Fruit fly (Drosophila melanogaster): ENCODE data around the gene Syx18.

Syx18 gene

dm6 chr3R:24625517-24625925, at the start of gene Syx18, which contains the start of gene atl:
Syx18 (minus strand) TSS chr3R:24625562.
atl (plus strand) TSS chr3R:24625671.
- no peak for TF ChIP-seq Clk (GFP tag; optimal IDR thresholded peaks at IDR 0.05)
- TF ChIP-seq CG11617 (GFP tag; optimal IDR thresholded peaks at IDR 0.05): no peak
- peak; percentile 85 for TF ChIP-seq bab1 (GFP tag; optimal IDR thresholded peaks at IDR 0.05)
- TF ChIP-seq CG5204 (GFP tag; optimal IDR thresholded peaks at IDR 0.05): no peak
- TF ChIP-seq tj (GFP tag; optimal IDR thresholded peaks at IDR 0.05): no peak
- TF ChIP-seq CG7045 (GFP tag; optimal IDR thresholded peaks at IDR 0.05): no peak
- no peak for TF ChIP-seq kay (GFP tag; ENCODE audit: borderline replicate concordance)
- TF ChIP-seq cic (GFP tag; optimal IDR thresholded peaks at IDR 0.05): peak; percentile 38
- peak; percentile 56 for TF ChIP-seq CG14711 (tag; optimal IDR thresholded peaks at IDR 0.05)
- TF ChIP-seq Crg-1 (GFP tag; optimal IDR thresholded peaks at IDR 0.05): peak; percentile 36
- peak; percentile 67 for TF ChIP-seq CG1620 (GFP tag; optimal IDR thresholded peaks at IDR 0.05)
- no peak for TF ChIP-seq Hr96 (GFP tag; optimal IDR thresholded peaks at IDR 0.05)
- no peak for TF ChIP-seq CG12768 (GFP tag; optimal IDR thresholded peaks at IDR 0.05)
- peak; percentile 28 for TF ChIP-seq CG7101 (tag; optimal IDR thresholded peaks at IDR 0.05)
- TF ChIP-seq pad (GFP tag; optimal IDR thresholded peaks at IDR 0.05): peak; percentile 26
- no peak for TF ChIP-seq toe (GFP tag; optimal IDR thresholded peaks at IDR 0.05)
- peak; percentile 41 for TF ChIP-seq Mnt (GFP tag; optimal IDR thresholded peaks at IDR 0.05)
- TF ChIP-seq CG33017 (tag; optimal IDR thresholded peaks at IDR 0.05): no peak
- TF ChIP-seq ovo (GFP tag; optimal IDR thresholded peaks at IDR 0.05): no peak
- no peak for TF ChIP-seq cnc (optimal IDR thresholded peaks at IDR 0.05)

dm6 chr3R:24671662-24672061, 46.3 kb upstream of the Syx18 start:
- TF ChIP-seq Crg-1 (GFP tag; optimal IDR thresholded peaks at IDR 0.05): no peak
- TF ChIP-seq CG1620 (GFP tag; optimal IDR thresholded peaks at IDR 0.05): no peak
- TF ChIP-seq pad (GFP tag; optimal IDR thresholded peaks at IDR 0.05): no peak
- TF ChIP-seq kay (GFP tag; ENCODE audit: borderline replicate concordance): no peak
- TF ChIP-seq Hr96 (GFP tag; optimal IDR thresholded peaks at IDR 0.05): no peak
- TF ChIP-seq CG7101 (tag; optimal IDR thresholded peaks at IDR 0.05): no peak
- no peak for TF ChIP-seq CG5204 (GFP tag; optimal IDR thresholded peaks at IDR 0.05)
- TF ChIP-seq cic (GFP tag; optimal IDR thresholded peaks at IDR 0.05): no peak
- TF ChIP-seq bab1 (GFP tag; optimal IDR thresholded peaks at IDR 0.05): no peak
- no peak for TF ChIP-seq CG14711 (tag; optimal IDR thresholded peaks at IDR 0.05)
- no peak for TF ChIP-seq cnc (optimal IDR thresholded peaks at IDR 0.05)
- TF ChIP-seq CG33017 (tag; optimal IDR thresholded peaks at IDR 0.05): no peak
- no peak for TF ChIP-seq toe (GFP tag; optimal IDR thresholded peaks at IDR 0.05)
- no peak for TF ChIP-seq CG11617 (GFP tag; optimal IDR thresholded peaks at IDR 0.05)
- TF ChIP-seq CG12768 (GFP tag; optimal IDR thresholded peaks at IDR 0.05): no peak
- no peak for TF ChIP-seq Mnt (GFP tag; optimal IDR thresholded peaks at IDR 0.05)
- no peak for TF ChIP-seq Clk (GFP tag; optimal IDR thresholded peaks at IDR 0.05)

dm6 chr3R:24667538-24668207, 42.3 kb upstream of the Syx18 start:
- TF ChIP-seq Clk (GFP tag; optimal IDR thresholded peaks at IDR 0.05): no peak
- no peak for TF ChIP-seq toe (GFP tag; optimal IDR thresholded peaks at IDR 0.05)
- TF ChIP-seq Hr96 (GFP tag; optimal IDR thresholded peaks at IDR 0.05): no peak
- TF ChIP-seq CG14711 (tag; optimal IDR thresholded peaks at IDR 0.05): no peak
- TF ChIP-seq CG33017 (tag; optimal IDR thresholded peaks at IDR 0.05): no peak
- no peak for TF ChIP-seq tj (GFP tag; optimal IDR thresholded peaks at IDR 0.05)
- no peak for TF ChIP-seq pad (GFP tag; optimal IDR thresholded peaks at IDR 0.05)
- TF ChIP-seq CG5204 (GFP tag; optimal IDR thresholded peaks at IDR 0.05): no peak
- TF ChIP-seq CG7045 (GFP tag; optimal IDR thresholded peaks at IDR 0.05): no peak
- TF ChIP-seq cic (GFP tag; optimal IDR thresholded peaks at IDR 0.05): no peak
- no peak for TF ChIP-seq bab1 (GFP tag; optimal IDR thresholded peaks at IDR 0.05)
- no peak for TF ChIP-seq CG7101 (tag; optimal IDR thresholded peaks at IDR 0.05)
- TF ChIP-seq CG11617 (GFP tag; optimal IDR thresholded peaks at IDR 0.05): no peak
- TF ChIP-seq Crg-1 (GFP tag; optimal IDR thresholded peaks at IDR 0.05): no peak
- TF ChIP-seq kay (GFP tag; ENCODE audit: borderline replicate concordance): no peak
- TF ChIP-seq cnc (optimal IDR thresholded peaks at IDR 0.05): no peak
- TF ChIP-seq ovo (GFP tag; optimal IDR thresholded peaks at IDR 0.05): no peak
- no peak for TF ChIP-seq CG1620 (GFP tag; optimal IDR thresholded peaks at IDR 0.05)
- no peak for TF ChIP-seq Mnt (GFP tag; optimal IDR thresholded peaks at IDR 0.05)

- no peak for TF ChIP-seq cic (GFP tag; optimal IDR thresholded peaks at IDR 0.05)
- no peak for TF ChIP-seq Mnt (GFP tag; optimal IDR thresholded peaks at IDR 0.05)
- TF ChIP-seq pad (GFP tag; optimal IDR thresholded peaks at IDR 0.05): no peak
- TF ChIP-seq CG12768 (GFP tag; optimal IDR thresholded peaks at IDR 0.05): no peak
- no peak for TF ChIP-seq CG14711 (tag; optimal IDR thresholded peaks at IDR 0.05)
- TF ChIP-seq CG7101 (tag; optimal IDR thresholded peaks at IDR 0.05): no peak
- TF ChIP-seq tj (GFP tag; optimal IDR thresholded peaks at IDR 0.05): no peak
- no peak for TF ChIP-seq Clk (GFP tag; optimal IDR thresholded peaks at IDR 0.05)
- no peak for TF ChIP-seq toe (GFP tag; optimal IDR thresholded peaks at IDR 0.05)
- TF ChIP-seq Hr96 (GFP tag; optimal IDR thresholded peaks at IDR 0.05): no peak
- TF ChIP-seq CG7045 (GFP tag; optimal IDR thresholded peaks at IDR 0.05): no peak
- no peak for TF ChIP-seq Crg-1 (GFP tag; optimal IDR thresholded peaks at IDR 0.05)
- no peak for TF ChIP-seq kay (GFP tag; ENCODE audit: borderline replicate concordance)
- TF ChIP-seq ovo (GFP tag; optimal IDR thresholded peaks at IDR 0.05): no peak
- no peak for TF ChIP-seq cnc (optimal IDR thresholded peaks at IDR 0.05)
- TF ChIP-seq CG11617 (GFP tag; optimal IDR thresholded peaks at IDR 0.05): no peak
Observed at dm6 chr3R:24663044-24663443, 37.7 kb upstream of the Syx18 start.

- no peak for TF ChIP-seq Hr96 (GFP tag; optimal IDR thresholded peaks at IDR 0.05)
Observed at dm6 chr3R:24662412-24662796, 37.0 kb upstream of the Syx18 start, which contains the start of gene slo. slo (plus strand) TSS chr3R:24662491.

All from whole organism, adult.